Worm (Caenorhabditis elegans): ENCODE results near the gene sart-3.

- no peak for TF ChIP-seq grh-1 (GFP tag; IDR thresholded peaks at IDR 0.05)
- TF ChIP-seq tbx-2 (tag; optimal IDR thresholded peaks at IDR 0.05), result peak; percentile 16
- TF ChIP-seq ztf-4 (tag; optimal IDR thresholded peaks at IDR 0.05), result no peak
- no peak for TF ChIP-seq fos-1 (tag; optimal IDR thresholded peaks at IDR 0.05)
- TF ChIP-seq C04F5.9 (tag; optimal IDR thresholded peaks at IDR 0.05), result no peak
- TF ChIP-seq sox-4 (tag; optimal IDR thresholded peaks at IDR 0.05), result no peak
- TF ChIP-seq aly-2 (tag; optimal IDR thresholded peaks at IDR 0.05), result no peak
Measured at ce11 chrIV:11298154-11299086, 34.3 kb downstream of the sart-3 start, which contains the start of the genes B0035.15 and dnj-1.

All from whole organism, L1 larva.